Worm (Caenorhabditis elegans): ENCODE results near the gene F53G2.12.

The F53G2.12 gene

ce11 chrII:2454822-2455221 is 24.1 kb downstream of the F53G2.12 start:
- no peak for TF ChIP-seq mml-1 (tag; optimal IDR thresholded peaks at IDR 0.05)
- TF ChIP-seq snpc-4 (tag; optimal IDR thresholded peaks at IDR 0.05) = peak; percentile 51
- peak; percentile 41 for TF ChIP-seq jun-1 (tag; optimal IDR thresholded peaks at IDR 0.05)
- TF ChIP-seq pqm-1 (tag; optimal IDR thresholded peaks at IDR 0.05) = peak; percentile 65
- peak; percentile 53 for TF ChIP-seq ceh-28 (tag; optimal IDR thresholded peaks at IDR 0.05)
- TF ChIP-seq nhr-25 (tag; optimal IDR thresholded peaks at IDR 0.05) = no peak
- TF ChIP-seq elt-2 (tag; optimal IDR thresholded peaks at IDR 0.05) = peak; percentile 57
- TF ChIP-seq daf-12 (tag; optimal IDR thresholded peaks at IDR 0.05) = no peak
- TF ChIP-seq pha-4 (tag; optimal IDR thresholded peaks at IDR 0.05) = peak; percentile 96

- TF ChIP-seq elt-2 (tag; optimal IDR thresholded peaks at IDR 0.05) (peak; percentile 58), tbx-2 (tag; optimal IDR thresholded peaks at IDR 0.05) (no peak), fos-1 (tag; optimal IDR thresholded peaks at IDR 0.05) (no peak), pha-4 (tag; optimal IDR thresholded peaks at IDR 0.05) (peak; percentile 50), ama-1 (optimal IDR thresholded peaks at IDR 0.05) (peak; percentile 7), unc-39 (tag; optimal IDR thresholded peaks at IDR 0.05) (no peak), nhr-12 (tag; optimal IDR thresholded peaks at IDR 0.05) (no peak), pqm-1 (tag; optimal IDR thresholded peaks at IDR 0.05) (peak; percentile 64)
These were observed 26.4 kb downstream of the F53G2.12 start for ce11 chrII:2452492-2452891.

- TF ChIP-seq nfya-1 (tag; optimal IDR thresholded peaks at IDR 0.05; ENCODE audit: insufficient read depth) (peak; percentile 45), nhr-12 (tag; optimal IDR thresholded peaks at IDR 0.05) (no peak), snpc-4 (tag; optimal IDR thresholded peaks at IDR 0.05) (peak; percentile 24), elt-3 (tag; optimal IDR thresholded peaks at IDR 0.05) (no peak), pha-4 (tag; optimal IDR thresholded peaks at IDR 0.05) (peak; percentile 9), mml-1 (tag; optimal IDR thresholded peaks at IDR 0.05) (no peak), fos-1 (tag; optimal IDR thresholded peaks at IDR 0.05) (no peak), nhr-23 (tag; optimal IDR thresholded peaks at IDR 0.05) (peak; percentile 26), elt-1 (tag; optimal IDR thresholded peaks at IDR 0.05) (no peak), lin-15B (tag; optimal IDR thresholded peaks at IDR 0.05) (peak; percentile 9), hmg-11 (tag; optimal IDR thresholded peaks at IDR 0.05) (peak; percentile 28), elt-2 (tag; optimal IDR thresholded peaks at IDR 0.05) (peak; percentile 1), ceh-28 (tag; optimal IDR thresholded peaks at IDR 0.05) (peak; percentile 60), egl-5 (tag; optimal IDR thresholded peaks at IDR 0.05) (no peak), nhr-76 (tag; optimal IDR thresholded peaks at IDR 0.05) (no peak)
These were observed 27.9 kb downstream of the F53G2.12 start for ce11 chrII:2450990-2451389.

DNA sequence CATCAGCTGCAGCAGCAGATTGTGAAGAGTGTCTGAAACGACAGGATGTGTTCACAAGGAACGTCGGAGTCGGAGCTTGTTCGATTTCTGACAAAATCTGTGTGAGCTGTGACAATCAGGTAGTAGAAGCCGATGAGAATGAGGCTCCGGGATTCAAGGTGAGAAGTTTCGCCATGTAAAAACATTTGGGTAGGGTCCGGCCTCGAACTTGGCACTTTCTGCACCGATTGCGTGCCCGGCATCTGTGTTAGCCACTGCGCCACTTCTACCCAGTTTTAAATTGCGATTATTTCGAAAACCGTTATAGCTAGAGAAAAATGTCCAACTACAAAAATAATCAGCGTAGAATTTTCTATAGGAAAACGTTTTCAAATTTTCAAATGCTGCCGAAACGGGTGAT is 32.2 kb downstream of the F53G2.12 start:
- TF ChIP-seq unc-39 (tag; optimal IDR thresholded peaks at IDR 0.05) (no peak), mdl-1 (tag; optimal IDR thresholded peaks at IDR 0.05) (no peak), ceh-82 (tag; optimal IDR thresholded peaks at IDR 0.05) (no peak), ztf-4 (tag; optimal IDR thresholded peaks at IDR 0.05) (no peak), elt-2 (tag; optimal IDR thresholded peaks at IDR 0.05) (no peak), fos-1 (tag; optimal IDR thresholded peaks at IDR 0.05) (no peak), mml-1 (tag; optimal IDR thresholded peaks at IDR 0.05) (no peak), fkh-10 (GFP tag; optimal IDR thresholded peaks at IDR 0.05) (no peak), ceh-28 (tag; optimal IDR thresholded peaks at IDR 0.05) (no peak), nhr-11 (tag; optimal IDR thresholded peaks at IDR 0.05) (no peak), pha-4 (tag; optimal IDR thresholded peaks at IDR 0.05) (no peak), ZK546.5 (tag; optimal IDR thresholded peaks at IDR 0.05) (no peak), ceh-16 (tag; optimal IDR thresholded peaks at IDR 0.05) (no peak), lsy-12 (tag; optimal IDR thresholded peaks at IDR 0.05) (no peak)

DNA sequence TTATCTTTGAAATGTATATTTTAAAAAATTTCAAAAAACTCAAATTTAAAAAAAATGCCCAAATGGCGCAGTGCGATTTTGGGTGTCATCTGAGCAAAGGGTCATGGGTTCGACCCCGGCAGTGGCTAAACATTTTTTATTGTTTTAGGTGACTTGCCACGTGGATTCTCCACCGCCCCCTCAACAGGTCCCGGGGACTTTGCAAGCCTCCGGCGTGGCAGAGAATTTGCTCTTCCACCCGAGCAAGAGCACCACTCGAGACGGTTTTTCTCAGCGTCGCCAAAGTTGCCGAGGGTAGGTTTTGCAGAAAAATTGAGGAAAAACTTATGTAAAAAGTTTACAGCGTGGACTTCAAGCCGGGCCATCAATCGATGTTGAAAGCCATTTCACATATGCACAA is 33.7 kb downstream of the F53G2.12 start:
- TF ChIP-seq lin-15B (tag; optimal IDR thresholded peaks at IDR 0.05) (no peak), elt-3 (tag; optimal IDR thresholded peaks at IDR 0.05) (no peak), aly-2 (tag; optimal IDR thresholded peaks at IDR 0.05) (no peak), egl-27 (tag; optimal IDR thresholded peaks at IDR 0.05) (no peak), ceh-16 (tag; optimal IDR thresholded peaks at IDR 0.05) (no peak), ceh-28 (tag; optimal IDR thresholded peaks at IDR 0.05) (no peak), unc-39 (tag; optimal IDR thresholded peaks at IDR 0.05) (no peak), lin-39 (tag; optimal IDR thresholded peaks at IDR 0.05) (no peak), nhr-11 (tag; optimal IDR thresholded peaks at IDR 0.05) (no peak), pha-4 (tag; optimal IDR thresholded peaks at IDR 0.05) (no peak), nhr-12 (tag; optimal IDR thresholded peaks at IDR 0.05) (no peak), egl-5 (tag; optimal IDR thresholded peaks at IDR 0.05) (no peak), fos-1 (tag; optimal IDR thresholded peaks at IDR 0.05) (no peak), jun-1 (tag; optimal IDR thresholded peaks at IDR 0.05) (no peak), unc-62 (GFP tag; optimal IDR thresholded peaks at IDR 0.05) (no peak), mdl-1 (tag; optimal IDR thresholded peaks at IDR 0.05) (no peak), hmg-11 (tag; optimal IDR thresholded peaks at IDR 0.05) (no peak), ceh-82 (tag; optimal IDR thresholded peaks at IDR 0.05) (no peak), nhr-76 (tag; optimal IDR thresholded peaks at IDR 0.05) (no peak)
